Fruit fly (Drosophila melanogaster) whole organism, embryonic: ENCODE results near the gene CG13622.
A peak's percentile ranks its signal among the peaks of the same experiment; 100 is the strongest.

Experiments used
- Aef1 ChIP-seq: fragments of 200-800 bp; sonication (Bioruptor generic); IDR thresholded peaks from 3 replicates; pipeline ENCODE4 v1.3.6; 2022; ENCODE audit warnings: missing biosample characterization, missing genetic modification characterization
- Atf6 ChIP-seq: fragments of 200-800 bp; sonication (Bioruptor generic); IDR thresholded peaks from 2 replicates; pipeline ENCODE4 v1.3.6; 2022; ENCODE audit warnings: missing biosample characterization, missing genetic modification characterization
- B-H1 ChIP-seq: fragments of 200-800 bp; sonication (Bioruptor generic); IDR thresholded peaks from 3 replicates; pipeline ENCODE4 v1.3.6; 2022; ENCODE audit warnings: missing biosample characterization, missing genetic modification characterization
- B-H2 ChIP-seq: fragments of 200-800 bp; sonication (Bioruptor generic); optimal IDR thresholded peaks from 2 replicates; lab custom pipeline; 2018; ENCODE audit warnings: missing biosample characterization, mild to moderate bottlenecking, missing genetic modification characterization
- CG10321 ChIP-seq: fragments of 200-800 bp; sonication (Bioruptor generic); IDR thresholded peaks from 2 replicates; pipeline ENCODE4 v1.3.6; 2022; ENCODE audit warnings: missing biosample characterization, missing genetic modification characterization
- CG10462 ChIP-seq: fragments of 200-800 bp; sonication (Bioruptor generic); optimal IDR thresholded peaks from 2 replicates; lab custom pipeline; 2016; ENCODE audit warnings: missing biosample characterization, missing genetic modification characterization
- CG12942 ChIP-seq: fragments of 200-800 bp; sonication (Bioruptor generic); optimal IDR thresholded peaks from 3 replicates; lab custom pipeline; 2016; ENCODE audit warnings: missing biosample characterization, missing genetic modification characterization
- CG15073 ChIP-seq: fragments of 200-800 bp; sonication (Bioruptor generic); optimal IDR thresholded peaks from 2 replicates; lab custom pipeline; 2016; ENCODE audit warnings: missing biosample characterization, missing genetic modification characterization
- CG16813 ChIP-seq: fragments of 200-800 bp; sonication (Bioruptor generic); IDR thresholded peaks from 3 replicates; pipeline ENCODE4 v1.3.6; 2022; ENCODE audit warnings: missing biosample characterization, missing genetic modification characterization; ENCODE audit not compliant: partially characterized antibody
- CG17359 ChIP-seq: fragments of 200-800 bp; sonication (Bioruptor generic); optimal IDR thresholded peaks from 3 replicates; lab custom pipeline; 2018; ENCODE audit warnings: missing biosample characterization, mild to moderate bottlenecking, missing genetic modification characterization, moderate library complexity
- CG17361 ChIP-seq: fragments of 200-800 bp; sonication (Bioruptor generic); IDR thresholded peaks from 3 replicates; pipeline ENCODE4 v1.3.6; 2022; ENCODE audit warnings: missing biosample characterization, missing genetic modification characterization
- CG18011 ChIP-seq: fragments of 200-800 bp; sonication (Bioruptor generic); optimal IDR thresholded peaks from 2 replicates; lab custom pipeline; 2017; ENCODE audit warnings: missing biosample characterization, missing genetic modification characterization, mild to moderate bottlenecking, moderate library complexity, missing genotype
- CG1832 ChIP-seq: fragments of 200-800 bp; sonication (Bioruptor generic); optimal IDR thresholded peaks from 2 replicates; lab custom pipeline; 2017; ENCODE audit warnings: missing biosample characterization, mild to moderate bottlenecking, missing genetic modification characterization, inconsistent platforms
- CG4328 ChIP-seq: fragments of 200-800 bp; sonication (Bioruptor generic); optimal IDR thresholded peaks from 3 replicates; lab custom pipeline; 2017; ENCODE audit warnings: missing biosample characterization, missing genetic modification reagents, missing genetic modification characterization
- CG4820 ChIP-seq: fragments of 200-800 bp; sonication (Bioruptor generic); optimal IDR thresholded peaks from 3 replicates; lab custom pipeline; 2016; ENCODE audit warnings: missing biosample characterization, missing genetic modification characterization
- CG5953 ChIP-seq: fragments of 200-800 bp; sonication (Bioruptor generic); IDR thresholded peaks from 2 replicates; pipeline ENCODE4 v1.3.6; 2022; ENCODE audit warnings: missing biosample characterization, missing genetic modification characterization
- CG6654 ChIP-seq: fragments of 200-800 bp; sonication (Bioruptor generic); optimal IDR thresholded peaks from 2 replicates; lab custom pipeline; 2017; ENCODE audit warnings: missing biosample characterization, mild to moderate bottlenecking, missing genetic modification characterization
- CG6765 ChIP-seq: fragments of 200-800 bp; sonication (Bioruptor generic); optimal IDR thresholded peaks from 3 replicates; lab custom pipeline; 2017; ENCODE audit warnings: missing biosample characterization, mild to moderate bottlenecking, missing genetic modification characterization
- CG7839 ChIP-seq: fragments of 200-800 bp; sonication (Bioruptor generic); optimal IDR thresholded peaks from 3 replicates; lab custom pipeline; 2018; ENCODE audit warnings: missing biosample characterization, mild to moderate bottlenecking, missing genetic modification characterization, moderate library complexity
- CG7928 ChIP-seq: fragments of 200-800 bp; sonication (Bioruptor generic); optimal IDR thresholded peaks from 2 replicates; lab custom pipeline; 2017; ENCODE audit warnings: missing biosample characterization, mild to moderate bottlenecking, missing genetic modification characterization
- CG8388 ChIP-seq: fragments of 200-800 bp; sonication (Bioruptor generic); optimal IDR thresholded peaks from 2 replicates; lab custom pipeline; 2019; ENCODE audit warnings: missing biosample characterization, mild to moderate bottlenecking, missing genetic modification characterization, moderate library complexity
- Dfd ChIP-seq, 2 experiments: fragments of >200 bp; optimal IDR thresholded peaks; 2 replicates each; lab custom pipeline; 2017; ENCODE audit warnings: missing biosample characterization in 2 of 2, missing genetic modification characterization in 2 of 2
- Dll ChIP-seq: fragments of 200-800 bp; sonication (Bioruptor generic); IDR thresholded peaks from 4 replicates; pipeline ENCODE4 v1.3.6; 2022; ENCODE audit warnings: missing biosample characterization, missing genetic modification characterization; ENCODE audit not compliant: partially characterized antibody
- Hr39 ChIP-seq: fragments of >200 bp; optimal IDR thresholded peaks from 2 replicates; lab custom pipeline; 2017
- Myb ChIP-seq: fragments of 200-800 bp; sonication (Bioruptor generic); optimal IDR thresholded peaks from 2 replicates; lab custom pipeline; 2016; ENCODE audit warnings: missing biosample characterization, missing genetic modification characterization
- NC2β ChIP-seq: fragments of 200-800 bp; sonication (Bioruptor generic); optimal IDR thresholded peaks from 2 replicates; lab custom pipeline; 2016; ENCODE audit warnings: missing biosample characterization, missing genetic modification characterization
- Poxn ChIP-seq: fragments of 200-800 bp; sonication (Bioruptor generic); IDR thresholded peaks from 2 replicates; pipeline ENCODE4 v1.3.6; 2022; ENCODE audit warnings: missing biosample characterization, missing genetic modification characterization
- Scr ChIP-seq: fragments of 200-800 bp; sonication (Bioruptor generic); IDR thresholded peaks from 2 replicates; pipeline ENCODE4 v1.3.6; 2022; ENCODE audit warnings: missing biosample characterization, missing genetic modification characterization; ENCODE audit not compliant: partially characterized antibody
- Sin3A ChIP-seq: fragments of >200 bp; optimal IDR thresholded peaks from 2 replicates; lab custom pipeline; 2018
- Vsx1 ChIP-seq: fragments of 200-800 bp; sonication (Bioruptor generic); optimal IDR thresholded peaks from 2 replicates; lab custom pipeline; 2017; ENCODE audit warnings: missing biosample characterization, mild to moderate bottlenecking, missing genetic modification characterization, missing genetic modification reagents
- Xrp1 ChIP-seq: fragments of 200-800 bp; sonication (Bioruptor generic); IDR thresholded peaks from 2 replicates; pipeline ENCODE4 v1.3.6; 2022; ENCODE audit warnings: missing biosample characterization, missing genetic modification characterization
- YL-1 ChIP-seq: fragments of 200-800 bp; sonication (Bioruptor generic); optimal IDR thresholded peaks from 3 replicates; lab custom pipeline; 2017; ENCODE audit warnings: missing biosample characterization, mild to moderate bottlenecking, missing genetic modification characterization
- cato ChIP-seq: fragments of 200-800 bp; sonication (Bioruptor generic); optimal IDR thresholded peaks from 2 replicates; lab custom pipeline; 2016; ENCODE audit warnings: missing biosample characterization, missing genetic modification characterization, borderline replicate concordance
- chn ChIP-seq: fragments of 200-800 bp; sonication (Bioruptor generic); optimal IDR thresholded peaks from 2 replicates; lab custom pipeline; 2016; ENCODE audit warnings: missing biosample characterization, missing genetic modification characterization
- corto ChIP-seq: fragments of 200-800 bp; sonication (Bioruptor generic); optimal IDR thresholded peaks from 2 replicates; lab custom pipeline; 2016; ENCODE audit warnings: missing biosample characterization, mild to moderate bottlenecking, missing genetic modification characterization, moderate library complexity
- crol ChIP-seq: fragments of 200-800 bp; sonication (Bioruptor generic); IDR thresholded peaks from 2 replicates; pipeline ENCODE4 v1.3.6; 2022; ENCODE audit warnings: missing biosample characterization, missing genetic modification characterization
- ems ChIP-seq: fragments of 200-800 bp; sonication (Bioruptor generic); optimal IDR thresholded peaks from 3 replicates; lab custom pipeline; 2016; ENCODE audit warnings: missing biosample characterization, missing genetic modification characterization
- eyg ChIP-seq: fragments of 200-800 bp; sonication (Bioruptor generic); optimal IDR thresholded peaks from 3 replicates; lab custom pipeline; 2016; ENCODE audit warnings: missing biosample characterization, missing genetic modification characterization
- gem ChIP-seq: fragments of 200-800 bp; sonication (Bioruptor generic); optimal IDR thresholded peaks from 2 replicates; lab custom pipeline; 2019; ENCODE audit warnings: missing biosample characterization, mild to moderate bottlenecking, missing genetic modification characterization, moderate library complexity
- gro ChIP-seq: fragments of 200-800 bp; sonication (Bioruptor generic); optimal IDR thresholded peaks from 2 replicates; lab custom pipeline; 2016; ENCODE audit warnings: missing biosample characterization, missing genetic modification characterization
- gt ChIP-seq: fragments of 200-800 bp; sonication (Bioruptor generic); IDR thresholded peaks from 2 replicates; pipeline ENCODE4 v1.3.6; 2022; ENCODE audit warnings: missing biosample characterization, missing genetic modification characterization
- hth ChIP-seq: fragments of >200 bp; optimal IDR thresholded peaks from 2 replicates; lab custom pipeline; 2017; ENCODE audit warnings: inconsistent platforms
- lbe ChIP-seq: fragments of 200-800 bp; sonication (Bioruptor generic); optimal IDR thresholded peaks from 2 replicates; lab custom pipeline; 2016; ENCODE audit warnings: missing biosample characterization, mild to moderate bottlenecking, missing genetic modification characterization
- onecut ChIP-seq: fragments of 200-800 bp; sonication (Bioruptor generic); IDR thresholded peaks from 2 replicates; pipeline ENCODE4 v1.3.6; 2022; ENCODE audit warnings: missing biosample characterization, missing genetic modification characterization
- pzg ChIP-seq: fragments of 200-800 bp; sonication (Bioruptor generic); optimal IDR thresholded peaks from 3 replicates; lab custom pipeline; 2018; ENCODE audit warnings: missing biosample characterization, mild to moderate bottlenecking, missing genetic modification characterization, moderate library complexity
- sens ChIP-seq: fragments of 200-800 bp; sonication (Bioruptor generic); peaks from one replicate; lab custom pipeline; 2016; ENCODE audit warnings: missing biosample characterization, missing genetic modification characterization
- sug ChIP-seq: fragments of 200-800 bp; optimal IDR thresholded peaks from 2 replicates; lab custom pipeline; 2019; ENCODE audit warnings: missing biosample characterization, mild to moderate bottlenecking, missing genetic modification characterization, moderate library complexity
- tap ChIP-seq: fragments of 200-800 bp; optimal IDR thresholded peaks from 3 replicates; lab custom pipeline; 2019; ENCODE audit warnings: missing biosample characterization, mild to moderate bottlenecking, missing genetic modification characterization, moderate library complexity
- trem ChIP-seq: fragments of 200-800 bp; optimal IDR thresholded peaks from 3 replicates; lab custom pipeline; 2019; ENCODE audit warnings: missing biosample characterization, mild to moderate bottlenecking, missing genetic modification characterization, moderate library complexity
- tup ChIP-seq: fragments of 200-800 bp; sonication (Bioruptor generic); optimal IDR thresholded peaks from 2 replicates; lab custom pipeline; 2016; ENCODE audit warnings: missing biosample characterization, mild to moderate bottlenecking, missing genetic modification characterization, moderate library complexity
- unc-4 ChIP-seq: fragments of 200-800 bp; sonication (Bioruptor generic); IDR thresholded peaks from 2 replicates; pipeline ENCODE4 v1.3.6; 2022; ENCODE audit warnings: missing biosample characterization, missing genetic modification characterization; ENCODE audit not compliant: partially characterized antibody
- wdn ChIP-seq: fragments of 200-800 bp; sonication (Bioruptor generic); IDR thresholded peaks from 2 replicates; pipeline ENCODE4 v1.3.6; 2022; ENCODE audit warnings: missing biosample characterization, missing genetic modification characterization

CG13622 gene

DNA sequence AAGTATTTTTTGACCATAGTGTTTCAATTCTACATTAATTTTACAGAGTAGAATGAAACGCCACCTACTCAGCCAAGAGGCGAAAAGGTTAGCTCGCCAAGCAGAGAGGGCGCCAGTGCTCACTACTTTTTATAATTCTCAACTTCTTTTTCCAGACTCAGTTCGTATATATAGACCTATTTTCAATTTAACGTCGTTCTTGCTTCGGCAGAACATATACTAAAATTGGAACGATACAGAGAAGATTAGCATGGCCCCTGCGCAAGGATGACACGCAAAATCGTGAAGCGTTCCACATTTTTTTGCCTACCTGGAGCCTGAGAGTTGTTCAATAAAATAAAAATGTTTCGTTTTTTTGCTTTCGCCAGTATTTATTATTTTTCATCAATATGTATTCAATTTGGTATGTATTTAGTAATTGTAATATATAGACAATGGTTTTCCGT, 33.6 kb upstream of the CG13622 start (continued):
- TF ChIP-seq Sin3A (lab: Kevin White, UChicago) (no peak), onecut (GFP tag; lab: Robert Waterston, UW) (peak; percentile 40; the same call in 1 of the 2 replicates), Xrp1 (GFP tag; lab: Robert Waterston, UW) (peak; percentile 29; the same call in 1 of the 2 replicates), Hr39 (lab: Kevin White, UChicago) (no peak), tup (GFP tag; lab: Kevin White, UChicago) (no peak), CG7928 (GFP tag; lab: Kevin White, UChicago) (no peak), Aef1 (GFP tag; lab: Robert Waterston, UW) (peak; percentile 61), Myb (GFP tag; lab: Kevin White, UChicago) (peak; percentile 13), eyg (GFP tag; lab: Kevin White, UChicago) (peak; percentile 48), CG10321 (GFP tag; lab: Robert Waterston, UW) (no peak), gem (peak; percentile 23), CG4328 (GFP tag; lab: Kevin White, UChicago) (peak; percentile 40), ems (GFP tag; lab: Kevin White, UChicago) (peak; percentile 54), CG7839 (tag; lab: Kevin White, UChicago) (peak; percentile 49), CG8388 (peak; percentile 36), CG6765 (GFP tag; lab: Kevin White, UChicago) (no peak), unc-4 (GFP tag; lab: Robert Waterston, UW) (peak; percentile 42), B-H2 (peak; percentile 76), sug (tag; lab: Kevin White, UChicago) (peak; percentile 77), Dll (GFP tag; lab: Robert Waterston, UW) (peak; percentile 61; the same call in 1 of the 4 replicates), corto (GFP tag; lab: Kevin White, UChicago) (no peak), CG17361 (GFP tag; lab: Robert Waterston, UW) (0 out of 3 replicates have a peak, but pooled peaks have one; percentile 32), Vsx1 (GFP tag; lab: Kevin White, UChicago) (no peak), gro (GFP tag; lab: Kevin White, UChicago) (peak; percentile 43), chn (GFP tag; lab: Kevin White, UChicago) (peak; percentile 55), trem (tag; lab: Kevin White, UChicago) (peak; percentile 17), CG16813 (GFP tag; lab: Robert Waterston, UW) (peak; percentile 83), CG18011 (no peak), hth (lab: Kevin White, UChicago) (no peak), sens (GFP tag; lab: Kevin White, UChicago) (peak; percentile 91), crol (GFP tag; lab: Robert Waterston, UW) (no peak), CG12942 (GFP tag; lab: Kevin White, UChicago) (peak; percentile 35), cato (no peak), Dfd (GFP tag; optimal IDR thresholded peaks at IDR 0.05; lab: Kevin White, UChicago) (no peak), CG1832 (GFP tag; lab: Kevin White, UChicago) (no peak), CG10462 (GFP tag; lab: Kevin White, UChicago) (no peak), Scr (GFP tag; lab: Robert Waterston, UW) (peak; percentile 68), CG15073 (GFP tag; lab: Kevin White, UChicago) (no peak), wdn (GFP tag; lab: Robert Waterston, UW) (no peak), B-H1 (no peak; the same call in 2 of the 3 replicates), Poxn (no peak), tap (tag; lab: Kevin White, UChicago) (no peak), CG17359 (tag; lab: Kevin White, UChicago) (peak; percentile 54), NC2β (peak; percentile 69), pzg (GFP tag; lab: Kevin White, UChicago) (no peak), CG6654 (GFP tag; lab: Kevin White, UChicago) (no peak), lbe (GFP tag; lab: Kevin White, UChicago) (no peak), CG5953 (GFP tag; lab: Robert Waterston, UW) (peak; percentile 48; the same call in 1 of the 2 replicates), CG4820 (GFP tag; lab: Kevin White, UChicago) (peak; percentile 38), Atf6 (peak; percentile 51; the same call in 1 of the 2 replicates), YL-1 (GFP tag; lab: Kevin White, UChicago) (no peak), gt (GFP tag; lab: Robert Waterston, UW) (no peak; the same call in 1 of the 2 replicates)
